Fruit fly (Drosophila melanogaster): ENCODE measurements around the gene DCX-EMAP.

DCX-EMAP gene

DNA sequence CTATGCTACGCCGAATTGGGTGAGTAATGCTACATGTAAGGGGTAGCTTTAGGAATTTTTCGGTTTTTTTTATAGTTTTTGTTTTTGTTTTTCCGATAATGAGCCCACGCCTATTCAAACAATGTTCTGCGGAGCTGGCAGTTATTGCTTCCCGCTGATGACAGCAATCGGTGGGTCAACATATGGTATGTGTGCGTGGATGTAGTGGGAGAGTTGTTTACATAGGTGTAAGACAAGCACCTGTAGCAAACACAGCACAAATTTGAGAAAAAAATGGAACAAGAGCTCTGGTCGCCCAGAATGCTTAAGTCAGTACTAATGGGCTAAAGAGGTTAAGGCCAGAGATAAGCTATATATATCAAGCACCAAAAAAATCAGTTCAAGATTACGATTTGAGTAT, 84.6 kb downstream of the DCX-EMAP start (continued):
- no peak for TF ChIP-seq CG15269 (tag; optimal IDR thresholded peaks at IDR 0.05)
- peak; percentile 15 for TF ChIP-seq kah (GFP tag; optimal IDR thresholded peaks at IDR 0.05)
- TF ChIP-seq tna (GFP tag; IDR thresholded peaks at IDR 0.05; ENCODE audit: partially characterized antibody), result no peak
- TF ChIP-seq Lpt (GFP tag; optimal IDR thresholded peaks at IDR 0.05), result no peak
- TF ChIP-seq nerfin-1 (tag; optimal IDR thresholded peaks at IDR 0.05), result no peak
- TF ChIP-seq tll (GFP tag; optimal IDR thresholded peaks at IDR 0.05), result peak in 1 of 2 experiments; percentile 3
- no peak for TF ChIP-seq danr (GFP tag; IDR thresholded peaks at IDR 0.05)
- no peak for TF ChIP-seq HLH54F (GFP tag; optimal IDR thresholded peaks at IDR 0.05)
- TF ChIP-seq sima (GFP tag; optimal IDR thresholded peaks at IDR 0.05), result no peak
- no peak for TF ChIP-seq NFAT (GFP tag; IDR thresholded peaks at IDR 0.05)
- no peak for TF ChIP-seq nmo (GFP tag; optimal IDR thresholded peaks at IDR 0.05)
- TF ChIP-seq D19A (tag; optimal IDR thresholded peaks at IDR 0.05), result no peak
- TF ChIP-seq abd-A (tag; optimal IDR thresholded peaks at IDR 0.05), result no peak
- peak; percentile 76 for TF ChIP-seq sens (GFP tag)
- TF ChIP-seq CG6254 (GFP tag; optimal IDR thresholded peaks at IDR 0.05), result peak; percentile 24
- no peak for TF ChIP-seq dmrt11E (tag; optimal IDR thresholded peaks at IDR 0.05)
- no peak for TF ChIP-seq wek (GFP tag; optimal IDR thresholded peaks at IDR 0.05)
- TF ChIP-seq zfh2 (GFP tag; optimal IDR thresholded peaks at IDR 0.05), result no peak
- TF ChIP-seq CG10543 (GFP tag; optimal IDR thresholded peaks at IDR 0.05), result no peak
- no peak for TF ChIP-seq CG4617 (GFP tag; optimal IDR thresholded peaks at IDR 0.05; ENCODE audit: borderline replicate concordance)
- TF ChIP-seq gcm (GFP tag; optimal IDR thresholded peaks at IDR 0.05), result no peak
- no peak for TF ChIP-seq CG10979 (tag; optimal IDR thresholded peaks at IDR 0.05)
- no peak for TF ChIP-seq ems (GFP tag; optimal IDR thresholded peaks at IDR 0.05)
- TF ChIP-seq wor (GFP tag; IDR thresholded peaks at IDR 0.05), result no peak
- no peak for TF ChIP-seq stc (GFP tag; IDR thresholded peaks at IDR 0.05)
- peak; percentile 45; the same call in 1 of the 2 replicates for TF ChIP-seq CG32772 (GFP tag; IDR thresholded peaks at IDR 0.05)
- peak; percentile 40 for TF ChIP-seq Xrp1 (GFP tag; IDR thresholded peaks at IDR 0.05)
- no peak for TF ChIP-seq seq (GFP tag; IDR thresholded peaks at IDR 0.05)
- no peak for TF ChIP-seq CG17612 (GFP tag; IDR thresholded peaks at IDR 0.05)
- no peak for TF ChIP-seq Side (GFP tag; optimal IDR thresholded peaks at IDR 0.05)
- no peak for TF ChIP-seq Spps (tag; optimal IDR thresholded peaks at IDR 0.05)
- no peak for TF ChIP-seq CG2129 (GFP tag; IDR thresholded peaks at IDR 0.05; ENCODE audit: partially characterized antibody)
- no peak for TF ChIP-seq CG31365 (tag; optimal IDR thresholded peaks at IDR 0.05)

DNA sequence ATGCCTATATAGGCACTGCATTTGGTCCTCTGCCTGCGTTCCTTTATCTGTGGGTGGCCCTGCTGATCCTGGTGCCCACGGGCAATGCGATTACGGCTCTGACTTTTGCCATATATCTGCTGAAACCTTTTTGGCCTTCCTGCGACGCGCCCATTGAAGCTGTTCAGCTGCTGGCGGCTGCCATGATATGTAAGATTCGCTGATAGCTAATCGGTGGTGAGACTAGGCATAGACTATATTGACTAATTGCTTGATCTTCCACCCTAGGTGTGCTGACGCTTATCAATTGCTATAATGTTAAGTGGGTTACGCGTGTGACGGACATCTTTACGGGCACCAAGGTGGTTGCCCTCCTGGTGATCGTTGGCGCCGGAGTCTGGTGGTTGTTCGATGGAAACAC, 86.3 kb downstream of the DCX-EMAP start:
- no peak for TF ChIP-seq cato (GFP tag; optimal IDR thresholded peaks at IDR 0.05; ENCODE audit: borderline replicate concordance)
- no peak for TF ChIP-seq Med (GFP tag)
- TF ChIP-seq CG15479 (GFP tag; optimal IDR thresholded peaks at IDR 0.05), result peak; percentile 74
- TF ChIP-seq zen (tag; optimal IDR thresholded peaks at IDR 0.05), result peak; percentile 91
- TF ChIP-seq sug (tag; optimal IDR thresholded peaks at IDR 0.05), result peak; percentile 23
- TF ChIP-seq tll (GFP tag; optimal IDR thresholded peaks at IDR 0.05), result peak in 1 of 2 experiments; percentile 2

DNA sequence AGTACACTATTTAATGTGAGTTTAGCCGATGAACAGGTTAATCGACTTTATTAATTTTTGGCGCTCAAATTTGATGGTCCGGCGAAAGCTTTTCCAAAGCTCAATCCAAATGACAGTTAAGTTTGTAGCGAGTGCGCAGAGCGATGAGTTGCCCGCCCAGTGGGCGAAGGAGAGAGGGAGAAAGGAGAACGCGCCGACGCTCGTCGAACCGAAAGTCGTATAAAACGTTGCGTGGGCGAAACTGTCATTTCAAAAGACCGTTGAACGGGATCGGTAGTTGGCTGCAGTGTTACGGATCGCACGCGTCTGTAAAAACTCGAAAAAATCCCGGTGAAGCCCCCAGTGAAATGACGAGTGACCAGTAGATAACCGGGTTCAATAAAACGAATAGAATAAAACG, 88.4 kb downstream of the DCX-EMAP start, which contains the start of gene Zip71B:
Zip71B (plus strand) TSS at position 265 of the 400 bp plus-strand sequence.
- TF ChIP-seq Mes4 (GFP tag; optimal IDR thresholded peaks at IDR 0.05) (no peak), hth (optimal IDR thresholded peaks at IDR 0.05) (no peak), CG17612 (GFP tag; IDR thresholded peaks at IDR 0.05) (no peak), CG12769 (tag; optimal IDR thresholded peaks at IDR 0.05) (no peak), gem (tag; optimal IDR thresholded peaks at IDR 0.05) (no peak), Chrac-16 (GFP tag; optimal IDR thresholded peaks at IDR 0.05) (no peak), CG32767 (GFP tag; IDR thresholded peaks at IDR 0.05) (no peak), Atf3 (GFP tag; optimal IDR thresholded peaks at IDR 0.05) (no peak), Stat92E (GFP tag; optimal IDR thresholded peaks at IDR 0.05) (no peak), CG12299 (tag; optimal IDR thresholded peaks at IDR 0.05) (no peak), H15 (GFP tag; IDR thresholded peaks at IDR 0.05) (no peak), CG7271 (tag; optimal IDR thresholded peaks at IDR 0.05) (no peak), run (tag; optimal IDR thresholded peaks at IDR 0.05) (no peak), CG6765 (GFP tag; optimal IDR thresholded peaks at IDR 0.05) (no peak)
